Worm (Caenorhabditis elegans): ENCODE results near the gene rnf-5.

DNA sequence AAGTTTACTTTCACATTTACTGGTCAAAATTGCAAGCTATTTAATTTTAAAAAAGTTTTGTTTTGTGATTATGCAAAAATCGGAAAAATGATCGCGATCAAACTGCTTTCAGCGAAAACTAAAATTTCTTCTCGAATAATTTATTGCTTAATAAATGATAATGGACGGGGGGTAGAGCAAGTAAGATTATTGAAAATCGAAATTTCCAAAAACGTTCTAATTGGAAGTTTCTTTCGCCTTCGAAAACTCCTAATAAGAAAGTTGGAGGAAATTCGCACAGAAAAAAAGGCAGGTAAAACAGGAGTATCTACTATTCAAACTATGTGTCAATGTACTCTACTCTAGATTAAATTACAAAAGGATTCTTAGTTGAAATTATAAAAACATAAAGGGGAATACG, 5.6 kb upstream of the rnf-5 start:
- TF ChIP-seq F55B11.4 (tag; optimal IDR thresholded peaks at IDR 0.05; ENCODE audit: borderline replicate concordance, insufficient read depth), result no peak
- no peak for TF ChIP-seq ama-1 (optimal IDR thresholded peaks at IDR 0.05)
- peak in 1 of 2 experiments; percentile 81 for TF ChIP-seq ama-1 (GFP tag; optimal IDR thresholded peaks at IDR 0.05)
- TF ChIP-seq ztf-22 (GFP tag; optimal IDR thresholded peaks at IDR 0.05), result no peak
- no peak for TF ChIP-seq cebp-1 (GFP tag; IDR thresholded peaks at IDR 0.05)
- peak; percentile 41 for TF ChIP-seq cebp-1 (tag; optimal IDR thresholded peaks at IDR 0.05)
- peak; percentile 23 for TF ChIP-seq snpc-3.4 (tag; optimal IDR thresholded peaks at IDR 0.05)
- TF ChIP-seq pha-4 (tag; optimal IDR thresholded peaks at IDR 0.05), result no peak
- TF ChIP-seq ceh-27 (GFP tag; optimal IDR thresholded peaks at IDR 0.05), result no peak
- TF ChIP-seq egrh-3 (GFP tag; IDR thresholded peaks at IDR 0.05), result no peak
- TF ChIP-seq pbrm-1 (GFP tag; IDR thresholded peaks at IDR 0.05), result 0 out of 2 replicates have a peak, but pooled peaks have one; percentile 36
- no peak for TF ChIP-seq B0035.1 (tag; optimal IDR thresholded peaks at IDR 0.05)

Measured in whole organism, young adult.